Worm (Caenorhabditis elegans): Measurements from ENCODE around the gene K08D8.6.

The K08D8.6 gene

ce11 chrIV:12849030-12849560 lies 41.2 kb downstream of the K08D8.6 start, which contains the start of gene srf-3:
TSS of gene srf-3 (plus strand) at chrIV:12849510.
- TF ChIP-seq sox-4 (tag; optimal IDR thresholded peaks at IDR 0.05) (no peak), odd-2 (tag; optimal IDR thresholded peaks at IDR 0.05) (no peak), ceh-24 (tag; optimal IDR thresholded peaks at IDR 0.05) (no peak), unc-42 (tag; optimal IDR thresholded peaks at IDR 0.05) (no peak), tbx-2 (tag; optimal IDR thresholded peaks at IDR 0.05) (no peak), pag-3 (tag; optimal IDR thresholded peaks at IDR 0.05; ENCODE audit: borderline replicate concordance) (no peak), ceh-14 (tag; optimal IDR thresholded peaks at IDR 0.05) (no peak), npax-4 (tag; optimal IDR thresholded peaks at IDR 0.05) (no peak), nfya-1 (tag; optimal IDR thresholded peaks at IDR 0.05) (no peak), ceh-22 (tag; optimal IDR thresholded peaks at IDR 0.05) (no peak), hlh-13 (GFP tag; optimal IDR thresholded peaks at IDR 0.05) (no peak), ama-1 (optimal IDR thresholded peaks at IDR 0.05) (no peak)

ce11 chrIV:12845596-12845995 lies 44.7 kb downstream of the K08D8.6 start, which contains the start of gene txt-19:
TSS of gene txt-19 (plus strand) at chrIV:12845899.
- TF ChIP-seq T23F11.4 (GFP tag; optimal IDR thresholded peaks at IDR 0.05) (no peak), unc-55 (GFP tag; optimal IDR thresholded peaks at IDR 0.05) (no peak), unc-42 (tag; optimal IDR thresholded peaks at IDR 0.05) (peak; percentile 27), nfya-1 (tag; optimal IDR thresholded peaks at IDR 0.05) (peak; percentile 9), che-1 (tag; optimal IDR thresholded peaks at IDR 0.05) (no peak), pros-1 (tag; optimal IDR thresholded peaks at IDR 0.05) (no peak), madf-2 (tag; optimal IDR thresholded peaks at IDR 0.05) (no peak), ceh-34 (tag; optimal IDR thresholded peaks at IDR 0.05) (no peak), ceh-30 (tag; optimal IDR thresholded peaks at IDR 0.05) (no peak), ceh-14 (tag; optimal IDR thresholded peaks at IDR 0.05) (peak; percentile 53), fax-1 (tag; optimal IDR thresholded peaks at IDR 0.05) (peak; percentile 13), fkh-6 (tag; optimal IDR thresholded peaks at IDR 0.05) (no peak), fkh-10 (GFP tag; optimal IDR thresholded peaks at IDR 0.05) (no peak), tbx-2 (tag; optimal IDR thresholded peaks at IDR 0.05) (peak; percentile 11), ceh-2 (tag; optimal IDR thresholded peaks at IDR 0.05) (no peak), ceh-45 (GFP tag; IDR thresholded peaks at IDR 0.05) (no peak), Y22D7AL.16 (tag; optimal IDR thresholded peaks at IDR 0.05) (no peak), ceh-48 (tag; optimal IDR thresholded peaks at IDR 0.05) (no peak), sox-2 (GFP tag; IDR thresholded peaks at IDR 0.05) (no peak), ama-1 (optimal IDR thresholded peaks at IDR 0.05) (no peak), hlh-6 (tag; optimal IDR thresholded peaks at IDR 0.05) (no peak), tbx-7 (tag; optimal IDR thresholded peaks at IDR 0.05) (no peak), F13H6.1 (tag; optimal IDR thresholded peaks at IDR 0.05) (no peak), ztf-16 (tag; optimal IDR thresholded peaks at IDR 0.05) (no peak), ceh-18 (tag; optimal IDR thresholded peaks at IDR 0.05) (peak; percentile 35), K09A11.1 (tag; optimal IDR thresholded peaks at IDR 0.05; ENCODE audit: insufficient read depth) (no peak), hlh-15 (tag; optimal IDR thresholded peaks at IDR 0.05) (no peak), ceh-6 (GFP tag; optimal IDR thresholded peaks at IDR 0.05) (no peak), hlh-13 (GFP tag; optimal IDR thresholded peaks at IDR 0.05) (no peak), sox-4 (tag; optimal IDR thresholded peaks at IDR 0.05) (no peak), ceh-31 (tag; optimal IDR thresholded peaks at IDR 0.05) (peak; percentile 42), pqm-1 (tag; optimal IDR thresholded peaks at IDR 0.05) (no peak), odd-2 (tag; optimal IDR thresholded peaks at IDR 0.05) (no peak), ceh-24 (tag; optimal IDR thresholded peaks at IDR 0.05) (no peak), lim-6 (tag; optimal IDR thresholded peaks at IDR 0.05) (no peak), dve-1 (tag; optimal IDR thresholded peaks at IDR 0.05) (no peak)

ce11 chrIV:12842895-12843294 lies 47.4 kb downstream of the K08D8.6 start:
- TF ChIP-seq unc-55 (GFP tag; optimal IDR thresholded peaks at IDR 0.05): peak; percentile 72
- peak; percentile 28 for TF ChIP-seq unc-42 (tag; optimal IDR thresholded peaks at IDR 0.05)
- peak; percentile 31 for TF ChIP-seq nfya-1 (tag; optimal IDR thresholded peaks at IDR 0.05)
- no peak for TF ChIP-seq npax-4 (tag; optimal IDR thresholded peaks at IDR 0.05)
- TF ChIP-seq ceh-34 (tag; optimal IDR thresholded peaks at IDR 0.05): peak; percentile 12

Measured in whole organism, late embryonic.